Worm (Caenorhabditis elegans) whole organism, late embryonic: ENCODE results near the gene R08D7.5.
"Not testable (repeated sequence)": the region's sequence is repeated elsewhere in the genome, so short reads cannot be mapped to it uniquely, and the experiment has no call there.

Experiments
- C08G9.2 ChIP-seq: sonication (generic microtip); optimal IDR thresholded peaks from 2 replicates; lab custom pipeline; 2016; ENCODE audit warnings: mild to moderate bottlenecking, missing genetic modification characterization, moderate library complexity, missing compliant biosample characterization
- C38D4.7 ChIP-seq: fragments of 200-800 bp; sonication (Bioruptor generic); optimal IDR thresholded peaks from 2 replicates; lab custom pipeline; 2018; ENCODE audit warnings: mild to moderate bottlenecking, missing genetic modification characterization, moderate library complexity, missing compliant biosample characterization
- F13H6.1 ChIP-seq: sonication (generic microtip); optimal IDR thresholded peaks from 2 replicates; lab custom pipeline; 2016; ENCODE audit warnings: missing genetic modification characterization, missing compliant biosample characterization
- K09A11.1 ChIP-seq: sonication (generic microtip); optimal IDR thresholded peaks from 2 replicates; lab custom pipeline; 2017; ENCODE audit warnings: antibody characterized with exemption, mild to moderate bottlenecking, missing genetic modification characterization, missing compliant biosample characterization; ENCODE audit not compliant: insufficient read depth
- T23F11.4 ChIP-seq: fragments of 200-800 bp; sonication (Bioruptor generic); optimal IDR thresholded peaks from 2 replicates; lab custom pipeline; 2018; ENCODE audit warnings: mild to moderate bottlenecking, missing genetic modification characterization, missing compliant biosample characterization
- ama-1 ChIP-seq: fragments of 150-350 bp; optimal IDR thresholded peaks from 2 replicates; lab custom pipeline; 2014
- ceh-14 ChIP-seq: sonication (generic microtip); optimal IDR thresholded peaks from 2 replicates; lab custom pipeline; 2016; ENCODE audit warnings: missing genotype, missing genetic modification characterization, missing compliant biosample characterization
- ceh-18 ChIP-seq: sonication (generic microtip); optimal IDR thresholded peaks from 2 replicates; lab custom pipeline; 2016; ENCODE audit warnings: missing genetic modification characterization, missing compliant biosample characterization
- ceh-19 ChIP-seq: fragments of 200-800 bp; sonication (Bioruptor generic); optimal IDR thresholded peaks from 2 replicates; lab custom pipeline; 2018; ENCODE audit warnings: mild to moderate bottlenecking, missing genetic modification characterization, missing compliant biosample characterization
- ceh-2 ChIP-seq: sonication (generic microtip); optimal IDR thresholded peaks from 2 replicates; lab custom pipeline; 2016; ENCODE audit warnings: missing genotype, missing genetic modification characterization, missing compliant biosample characterization
- ceh-22 ChIP-seq: sonication (generic microtip); optimal IDR thresholded peaks from 2 replicates; lab custom pipeline; 2017; ENCODE audit warnings: missing biosample characterization, missing genetic modification characterization
- ceh-24 ChIP-seq: sonication (generic microtip); optimal IDR thresholded peaks from 2 replicates; lab custom pipeline; 2016; ENCODE audit warnings: mild to moderate bottlenecking, missing genetic modification characterization, missing compliant biosample characterization
- ceh-30 ChIP-seq: fragments of 150-350 bp; optimal IDR thresholded peaks from 2 replicates; lab custom pipeline; 2014; ENCODE audit warnings: missing biosample characterization, missing genetic modification characterization
- ceh-31 ChIP-seq: sonication (generic microtip); optimal IDR thresholded peaks from 2 replicates; lab custom pipeline; 2016; ENCODE audit warnings: missing genetic modification characterization, missing compliant biosample characterization
- ceh-45 ChIP-seq: fragments of 200-800 bp; sonication (Bioruptor generic); IDR thresholded peaks from 2 replicates; pipeline ENCODE4 v1.3.6; 2022; ENCODE audit warnings: missing genetic modification reagents, missing genetic modification characterization, missing compliant biosample characterization
- ceh-48 ChIP-seq: sonication (generic microtip); optimal IDR thresholded peaks from 2 replicates; lab custom pipeline; 2016; ENCODE audit warnings: missing genetic modification characterization, inconsistent platforms, missing compliant biosample characterization
- dve-1 ChIP-seq: sonication (generic microtip); optimal IDR thresholded peaks from 2 replicates; lab custom pipeline; 2017; ENCODE audit warnings: antibody characterized with exemption, mild to moderate bottlenecking, missing genetic modification characterization, missing compliant biosample characterization
- elt-2 ChIP-seq: sonication (generic microtip); optimal IDR thresholded peaks from 2 replicates; lab custom pipeline; 2016; ENCODE audit warnings: missing genetic modification reagents, missing genetic modification characterization, missing compliant biosample characterization
- elt-4 ChIP-seq: sonication (generic microtip); optimal IDR thresholded peaks from 2 replicates; lab custom pipeline; 2016; ENCODE audit warnings: missing genetic modification characterization, missing compliant biosample characterization
- fkh-10 ChIP-seq: fragments of 150-350 bp; optimal IDR thresholded peaks from 2 replicates; lab custom pipeline; 2014; ENCODE audit warnings: missing biosample characterization, missing genetic modification reagents, missing genetic modification characterization
- gmeb-2 ChIP-seq: sonication (generic microtip); optimal IDR thresholded peaks from 2 replicates; lab custom pipeline; 2016; ENCODE audit warnings: missing genetic modification characterization, inconsistent platforms, missing compliant biosample characterization
- hlh-13 ChIP-seq: fragments of 200-800 bp; sonication (Bioruptor generic); optimal IDR thresholded peaks from 2 replicates; lab custom pipeline; 2018; ENCODE audit warnings: mild to moderate bottlenecking, missing genetic modification characterization, missing compliant biosample characterization
- hlh-15 ChIP-seq: sonication (generic microtip); optimal IDR thresholded peaks from 2 replicates; lab custom pipeline; 2016; ENCODE audit warnings: missing genetic modification characterization, missing compliant biosample characterization
- hlh-8 ChIP-seq: sonication (generic microtip); optimal IDR thresholded peaks from 2 replicates; lab custom pipeline; 2016; ENCODE audit warnings: missing genotype, missing genetic modification characterization, missing compliant biosample characterization
- lin-11 ChIP-seq: fragments of 200-800 bp; sonication (Bioruptor generic); optimal IDR thresholded peaks from 2 replicates; lab custom pipeline; 2018; ENCODE audit warnings: mild to moderate bottlenecking, missing genetic modification characterization, missing compliant biosample characterization
- odd-2 ChIP-seq: sonication (generic microtip); optimal IDR thresholded peaks from 2 replicates; lab custom pipeline; 2017; ENCODE audit warnings: antibody characterized with exemption, mild to moderate bottlenecking, missing genetic modification characterization, missing compliant biosample characterization
- pha-2 ChIP-seq: sonication (generic microtip); optimal IDR thresholded peaks from 2 replicates; lab custom pipeline; 2017; ENCODE audit warnings: mild to moderate bottlenecking, missing genetic modification characterization, missing compliant biosample characterization
- pqm-1 ChIP-seq: sonication (generic microtip); optimal IDR thresholded peaks from 2 replicates; lab custom pipeline; 2016; ENCODE audit warnings: missing genetic modification characterization, missing compliant biosample characterization
- pros-1 ChIP-seq: fragments of 150-350 bp; optimal IDR thresholded peaks from 2 replicates; lab custom pipeline; 2014; ENCODE audit warnings: missing biosample characterization, missing genetic modification reagents, missing genetic modification characterization
- ref-2 ChIP-seq: sonication (generic microtip); optimal IDR thresholded peaks from 2 replicates; lab custom pipeline; 2016; ENCODE audit warnings: missing genetic modification characterization, missing compliant biosample characterization
- sox-2 ChIP-seq: fragments of 200-800 bp; sonication (Bioruptor generic); IDR thresholded peaks from 2 replicates; pipeline ENCODE4 v1.3.6; 2022; ENCODE audit warnings: missing genetic modification reagents, missing genetic modification characterization, missing compliant biosample characterization
- syd-9 ChIP-seq: sonication (generic microtip); optimal IDR thresholded peaks from 2 replicates; lab custom pipeline; 2016; ENCODE audit warnings: mild to moderate bottlenecking, missing genetic modification characterization, moderate library complexity, missing compliant biosample characterization
- tbx-2 ChIP-seq: sonication (generic microtip); optimal IDR thresholded peaks from 2 replicates; lab custom pipeline; 2016; ENCODE audit warnings: missing genetic modification characterization, missing compliant biosample characterization
- ttx-3 ChIP-seq: sonication (generic microtip); optimal IDR thresholded peaks from 2 replicates; lab custom pipeline; 2016; ENCODE audit warnings: missing genetic modification reagents, missing genetic modification characterization, missing compliant biosample characterization
- unc-3 ChIP-seq, 2 experiments: fragments of 200-800 bp in 1 of 2; sonication (Bioruptor generic) in 1 of 2; sonication (generic microtip) in 1 of 2; conservative IDR thresholded peaks in 1 of 2; optimal IDR thresholded peaks in 1 of 2; 2 replicates each; pipeline versions ENCODE4 v1.3.6 to Lab custom; 2016 to 2022; ENCODE audit warnings: missing compliant biosample characterization in 2 of 2, missing genetic modification characterization in 2 of 2, missing genetic modification reagents in 1 of 2
- unc-42 ChIP-seq: sonication (generic microtip); optimal IDR thresholded peaks from 2 replicates; lab custom pipeline; 2016; ENCODE audit warnings: missing genotype, missing genetic modification characterization, missing compliant biosample characterization
- unc-55 ChIP-seq: sonication (generic microtip); optimal IDR thresholded peaks from 2 replicates; lab custom pipeline; 2017; ENCODE audit warnings: missing biosample characterization, missing genetic modification reagents, missing genetic modification characterization

Gene R08D7.5

DNA sequence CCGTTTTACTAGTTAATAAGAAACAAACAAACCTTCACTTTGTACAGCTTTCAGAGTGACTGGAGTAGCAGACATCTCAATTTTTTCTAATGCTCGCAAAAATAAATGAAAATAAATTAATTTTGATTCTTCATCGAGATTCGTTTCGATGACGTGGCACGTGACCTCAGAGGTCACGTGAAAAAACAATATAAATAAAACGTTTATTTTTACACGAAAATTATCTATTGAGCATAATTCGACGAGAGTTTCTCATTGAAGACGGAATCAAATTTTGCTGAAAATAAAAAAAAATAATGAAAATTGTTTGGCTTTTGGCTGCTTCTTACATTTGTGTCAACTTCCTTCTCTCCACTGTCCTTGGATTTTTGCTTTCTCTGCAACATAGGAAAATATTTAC is 28.0 kb downstream of the R08D7.5 start, which contains the start of gene rpn-6.2:
Gene rpn-6.2 (minus strand): TSS at position 101 of the 400 bp plus-strand sequence.
- no peak for TF ChIP-seq unc-42 (tag; lab: Kevin White, UChicago)
- no peak for TF ChIP-seq ceh-31 (tag; lab: Kevin White, UChicago)
- TF ChIP-seq ceh-24 (tag; lab: Kevin White, UChicago) = no peak
- TF ChIP-seq K09A11.1 (tag; lab: Kevin White, UChicago) = no peak
- TF ChIP-seq hlh-15 = no peak
- no peak for TF ChIP-seq ceh-2 (tag; lab: Kevin White, UChicago)
- no peak for TF ChIP-seq ceh-45
- no peak for TF ChIP-seq C08G9.2 (tag; lab: Kevin White, UChicago)
- no peak for TF ChIP-seq ref-2 (tag; lab: Kevin White, UChicago)
- no peak for TF ChIP-seq pros-1 (tag; lab: Kevin White, UChicago)
- no peak for TF ChIP-seq C38D4.7 (GFP tag; lab: Kevin White, UChicago)
- no peak for TF ChIP-seq F13H6.1 (tag; lab: Kevin White, UChicago)
- no peak for TF ChIP-seq ama-1
- no peak for TF ChIP-seq sox-2 (GFP tag; lab: Robert Waterston, UW)
- TF ChIP-seq hlh-8 (tag; lab: Kevin White, UChicago) = no peak
- no peak for TF ChIP-seq fkh-10 (GFP tag; lab: Kevin White, UChicago)
- no peak for TF ChIP-seq ceh-19 (GFP tag; lab: Kevin White, UChicago)
- no peak for TF ChIP-seq ceh-30 (tag; lab: Kevin White, UChicago)
- no peak for TF ChIP-seq lin-11 (tag; lab: Kevin White, UChicago)

DNA sequence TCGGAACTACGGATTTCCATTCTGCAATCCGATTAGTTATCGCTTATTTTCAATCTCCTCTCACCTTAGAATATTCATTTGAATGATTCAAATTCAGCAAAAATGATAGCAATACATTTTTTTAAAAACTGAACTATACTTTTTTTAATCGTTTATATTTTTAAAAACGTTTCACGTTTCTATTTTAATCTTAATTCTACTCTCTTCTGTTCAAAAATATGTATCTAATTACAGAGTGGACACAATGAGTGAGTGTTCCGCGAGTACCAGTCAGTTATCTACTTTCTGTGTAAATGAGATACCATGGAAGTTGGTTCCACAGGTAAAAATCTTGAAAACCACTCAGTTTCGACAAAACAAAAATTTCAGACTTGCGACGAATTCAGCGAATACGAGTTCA is 28.6 kb downstream of the R08D7.5 start, which contains the start of the genes F59B2.15 and zif-1:
Gene F59B2.15 (minus strand): TSS at position 101 of the 400 bp plus-strand sequence.
Gene zif-1 (plus strand): TSS at position 235 of the 400 bp plus-strand sequence.
- TF ChIP-seq K09A11.1 (tag; lab: Kevin White, UChicago) (no peak), ttx-3 (tag; lab: Kevin White, UChicago) (no peak), ceh-22 (tag; lab: Kevin White, UChicago) (no peak), elt-2 (tag; lab: Kevin White, UChicago) (no peak), T23F11.4 (GFP tag; lab: Kevin White, UChicago) (no peak), lin-11 (tag; lab: Kevin White, UChicago) (no peak)

DNA sequence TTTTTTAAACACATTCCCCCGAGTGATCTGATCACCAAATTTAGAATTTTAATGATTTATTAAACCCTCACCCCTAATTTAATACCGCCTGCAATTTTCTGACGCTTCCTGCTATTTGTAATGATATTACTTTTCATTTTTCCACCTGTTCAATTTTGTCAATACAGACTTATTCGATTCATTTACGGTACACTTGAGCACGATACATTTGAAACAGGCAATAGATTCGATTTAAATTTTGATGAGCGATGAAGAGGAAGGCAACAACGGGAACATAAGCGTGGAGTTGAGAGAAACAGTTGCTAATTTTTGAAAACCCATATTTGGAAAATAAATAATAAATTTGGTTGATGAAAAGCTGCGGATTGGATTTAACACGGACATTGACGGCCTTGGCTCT is 30.7 kb downstream of the R08D7.5 start:
- TF ChIP-seq odd-2 (tag; lab: Kevin White, UChicago) (no peak), elt-4 (tag; lab: Kevin White, UChicago) (no peak), unc-3 (GFP tag; conservative IDR thresholded peaks at IDR 0.05; lab: Robert Waterston, UW) (no peak), unc-3 (tag; optimal IDR thresholded peaks at IDR 0.05; lab: Kevin White, UChicago) (no peak), hlh-8 (tag; lab: Kevin White, UChicago) (no peak), pha-2 (tag; lab: Kevin White, UChicago) (no peak), C38D4.7 (GFP tag; lab: Kevin White, UChicago) (no peak), hlh-15 (no peak), ceh-14 (no peak), ceh-48 (tag; lab: Kevin White, UChicago) (no peak)
- TF ChIP-seq, all 69 proteins: peak for 0

DNA sequence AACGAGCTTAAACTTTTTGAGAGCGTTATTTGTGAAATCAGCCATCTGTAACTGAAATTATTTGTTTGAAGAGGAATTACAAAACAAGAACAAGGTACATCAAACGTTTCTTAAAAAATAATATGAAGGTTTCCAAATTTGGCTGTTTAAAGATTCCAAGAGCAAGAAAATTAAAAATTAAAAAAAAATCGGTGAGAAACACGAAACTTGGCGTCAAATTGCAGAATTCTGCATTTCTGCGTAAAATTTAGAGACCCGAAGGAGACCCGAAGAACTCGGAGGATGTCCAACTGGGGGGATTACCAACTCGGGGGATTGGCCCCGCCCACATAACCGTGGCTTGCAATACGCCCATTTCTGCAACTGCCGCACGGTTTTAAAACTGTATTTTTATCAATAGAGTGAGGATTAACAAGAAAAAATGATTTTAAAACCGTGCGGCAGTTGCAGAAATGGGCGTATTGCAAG is 32.0 kb downstream of the R08D7.5 start, which contains the start of gene rab-6.1:
Gene rab-6.1 (minus strand): TSS at position 51 of the 468 bp plus-strand sequence.
- TF ChIP-seq odd-2 (tag; lab: Kevin White, UChicago); gmeb-2; pqm-1 (tag; lab: Kevin White, UChicago): not testable (repeated sequence)

DNA sequence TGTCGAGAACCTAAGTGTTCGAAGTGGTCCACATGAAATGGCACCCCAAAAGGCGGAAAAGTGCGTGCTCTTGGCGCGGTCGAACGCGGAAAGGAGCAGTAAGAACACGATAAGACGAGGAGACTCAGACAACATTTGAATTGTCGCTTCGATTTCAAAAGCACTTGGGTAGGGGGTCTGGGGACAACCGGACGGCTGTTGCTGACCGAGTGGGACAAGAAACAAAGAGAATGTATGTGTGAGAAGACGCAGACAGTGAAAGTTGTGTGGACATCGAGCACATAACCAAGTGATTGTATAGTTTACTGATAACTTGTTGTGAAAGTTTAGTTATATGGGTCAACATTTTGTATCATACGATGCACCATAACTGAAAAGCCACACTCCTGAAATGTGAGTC is 33.3 kb downstream of the R08D7.5 start:
- TF ChIP-seq elt-2 (tag; lab: Kevin White, UChicago) = peak; percentile 39
- TF ChIP-seq ref-2 (tag; lab: Kevin White, UChicago) = peak; percentile 15
- peak; percentile 87 for TF ChIP-seq syd-9
- TF ChIP-seq dve-1 (tag; lab: Kevin White, UChicago) = peak; percentile 8
- TF ChIP-seq ceh-18 (tag; lab: Kevin White, UChicago) = peak; percentile 25
- TF ChIP-seq hlh-13 (GFP tag; lab: Kevin White, UChicago) = no peak
- TF ChIP-seq T23F11.4 (GFP tag; lab: Kevin White, UChicago) = peak; percentile 28
- TF ChIP-seq unc-55 (GFP tag; lab: Kevin White, UChicago) = peak; percentile 85
- TF ChIP-seq pha-2 (tag; lab: Kevin White, UChicago) = no peak
- peak; percentile 46 for TF ChIP-seq tbx-2 (tag; lab: Kevin White, UChicago)
